Worm (Caenorhabditis elegans) whole organism, mixed stage, embryonic: ENCODE results near the gene T07E3.3.

Experiments used
- M03D4.4 ChIP-seq: sonication (generic microtip); optimal IDR thresholded peaks from 2 replicates; lab custom pipeline; 2017; ENCODE audit warnings: mild to moderate bottlenecking, missing genetic modification characterization, missing compliant biosample characterization
- bed-3 ChIP-seq: fragments of 200-800 bp; sonication (Bioruptor generic); optimal IDR thresholded peaks from 3 replicates; lab custom pipeline; 2018; ENCODE audit warnings: mild to moderate bottlenecking, missing genetic modification characterization, moderate library complexity, missing compliant biosample characterization
- blmp-1 ChIP-seq: fragments of 150-350 bp; optimal IDR thresholded peaks from 2 replicates; lab custom pipeline; 2014; ENCODE audit warnings: missing biosample characterization, missing genetic modification characterization
- ceh-39 ChIP-seq: fragments of 150-350 bp; optimal IDR thresholded peaks from 2 replicates; lab custom pipeline; 2014; ENCODE audit warnings: missing biosample characterization, missing genetic modification characterization
- ceh-43 ChIP-seq: fragments of 200-800 bp; sonication (Bioruptor generic); optimal IDR thresholded peaks from 2 replicates; lab custom pipeline; 2018; ENCODE audit warnings: mild to moderate bottlenecking, missing genetic modification characterization, moderate library complexity, missing compliant biosample characterization
- ces-1 ChIP-seq: fragments of 150-350 bp; optimal IDR thresholded peaks from 2 replicates; lab custom pipeline; 2014; ENCODE audit warnings: missing biosample characterization, missing genetic modification reagents, missing genetic modification characterization
- cnd-1 ChIP-seq: fragments of 200-800 bp; sonication (Bioruptor generic); optimal IDR thresholded peaks from 2 replicates; lab custom pipeline; 2018; ENCODE audit warnings: mild to moderate bottlenecking, missing genetic modification characterization, missing compliant biosample characterization
- drap-1 ChIP-seq: fragments of 200-800 bp; sonication (Bioruptor generic); optimal IDR thresholded peaks from 3 replicates; lab custom pipeline; 2018; ENCODE audit warnings: mild to moderate bottlenecking, missing genetic modification characterization, missing compliant biosample characterization
- elt-1 ChIP-seq: sonication (generic microtip); optimal IDR thresholded peaks from 2 replicates; lab custom pipeline; 2017; ENCODE audit warnings: missing genetic modification characterization, mild to moderate bottlenecking, missing compliant biosample characterization, antibody characterized with exemption, moderate library complexity, borderline replicate concordance; ENCODE audit not compliant: insufficient read depth
- elt-3 ChIP-seq: fragments of 150-350 bp; optimal IDR thresholded peaks from 2 replicates; lab custom pipeline; 2014; ENCODE audit warnings: missing biosample characterization, missing genetic modification characterization
- ham-2 ChIP-seq: fragments of 200-800 bp; sonication (Bioruptor generic); optimal IDR thresholded peaks from 2 replicates; lab custom pipeline; 2018; ENCODE audit warnings: mild to moderate bottlenecking, missing genetic modification characterization, missing compliant biosample characterization
- hlh-1 ChIP-seq: fragments of 150-350 bp; optimal IDR thresholded peaks from 2 replicates; lab custom pipeline; 2014; ENCODE audit warnings: missing biosample characterization, missing genetic modification reagents, missing genetic modification characterization
- lin-13 ChIP-seq: fragments of 150-350 bp; optimal IDR thresholded peaks from 2 replicates; lab custom pipeline; 2014; ENCODE audit warnings: missing biosample characterization, missing genetic modification characterization
- lin-32 ChIP-seq: fragments of 200-800 bp; sonication (Bioruptor generic); optimal IDR thresholded peaks from 2 replicates; lab custom pipeline; 2018; ENCODE audit warnings: mild to moderate bottlenecking, missing genetic modification characterization, missing compliant biosample characterization
- mab-5 ChIP-seq: fragments of 150-350 bp; optimal IDR thresholded peaks from 2 replicates; lab custom pipeline; 2014; ENCODE audit warnings: missing biosample characterization, missing genetic modification characterization
- mep-1 ChIP-seq: fragments of 150-350 bp; optimal IDR thresholded peaks from 2 replicates; lab custom pipeline; 2017; ENCODE audit warnings: missing biosample characterization, missing genetic modification reagents, missing genetic modification characterization, inconsistent platforms
- mls-2 ChIP-seq: sonication (generic microtip); optimal IDR thresholded peaks from 2 replicates; lab custom pipeline; 2016; ENCODE audit warnings: mild to moderate bottlenecking, missing genetic modification characterization, moderate library complexity, missing compliant biosample characterization
- nhr-12 ChIP-seq: fragments of 150-350 bp; optimal IDR thresholded peaks from 2 replicates; lab custom pipeline; 2014; ENCODE audit warnings: missing biosample characterization, missing genetic modification characterization
- nhr-237 ChIP-seq: fragments of 150-350 bp; optimal IDR thresholded peaks from 2 replicates; lab custom pipeline; 2014; ENCODE audit warnings: missing biosample characterization, missing genetic modification characterization
- nhr-28 ChIP-seq: fragments of 150-350 bp; optimal IDR thresholded peaks from 2 replicates; lab custom pipeline; 2014; ENCODE audit warnings: missing biosample characterization, missing genetic modification characterization
- nhr-76 ChIP-seq: sonication (generic microtip); optimal IDR thresholded peaks from 2 replicates; lab custom pipeline; 2017; ENCODE audit warnings: missing biosample characterization, missing genetic modification characterization
- pha-4 ChIP-seq: fragments of 150-350 bp; optimal IDR thresholded peaks from 2 replicates; lab custom pipeline; 2018; ENCODE audit warnings: missing biosample characterization, missing genetic modification reagents, missing genetic modification characterization
- sptf-1 ChIP-seq: sonication (generic microtip); optimal IDR thresholded peaks from 2 replicates; lab custom pipeline; 2017; ENCODE audit warnings: mild to moderate bottlenecking, missing genetic modification characterization, moderate library complexity, missing compliant biosample characterization
- tbx-8 ChIP-seq: fragments of 200-800 bp; sonication (Bioruptor generic); optimal IDR thresholded peaks from 2 replicates; lab custom pipeline; 2018; ENCODE audit warnings: mild to moderate bottlenecking, missing genetic modification characterization, moderate library complexity, missing compliant biosample characterization
- unc-120 ChIP-seq: sonication (generic microtip); optimal IDR thresholded peaks from 2 replicates; lab custom pipeline; 2017; ENCODE audit warnings: missing genetic modification characterization, missing compliant biosample characterization; ENCODE audit not compliant: poor library complexity, severe bottlenecking
- unc-39 ChIP-seq: fragments of 150-350 bp; optimal IDR thresholded peaks from 2 replicates; lab custom pipeline; 2014; ENCODE audit warnings: missing biosample characterization, missing genetic modification characterization
- unc-62 ChIP-seq: fragments of 150-350 bp; optimal IDR thresholded peaks from 2 replicates; lab custom pipeline; 2014; ENCODE audit warnings: missing biosample characterization, missing genetic modification reagents, missing genetic modification characterization
- zip-8 ChIP-seq: fragments of 150-350 bp; optimal IDR thresholded peaks from 2 replicates; lab custom pipeline; 2014; ENCODE audit warnings: missing biosample characterization, missing genetic modification characterization

Gene T07E3.3

ce11 chrIII:6895677-6896076 lies 8.0 kb upstream of the T07E3.3 start:
- TF ChIP-seq nhr-12 (tag; lab: Kevin White, UChicago) (no peak), ham-2 (GFP tag; lab: Kevin White, UChicago) (no peak), sptf-1 (tag; lab: Kevin White, UChicago) (no peak), bed-3 (no peak), unc-39 (no peak), nhr-28 (tag; lab: Kevin White, UChicago) (no peak), mab-5 (no peak)

ce11 chrIII:6897587-6898064 lies 6.1 kb upstream of the T07E3.3 start, which contains the start of gene T07E3.4:
T07E3.4 (plus strand) TSS chrIII:6898014.
- TF ChIP-seq drap-1 (GFP tag; lab: Kevin White, UChicago) (no peak), hlh-1 (tag; lab: Kevin White, UChicago) (peak; percentile 18), unc-62 (GFP tag; lab: Kevin White, UChicago) (peak; percentile 73), nhr-237 (tag; lab: Kevin White, UChicago) (no peak), ces-1 (GFP tag; lab: Kevin White, UChicago) (peak; percentile 61)
- TF ChIP-seq, all 35 proteins: peak for 3

DNA sequence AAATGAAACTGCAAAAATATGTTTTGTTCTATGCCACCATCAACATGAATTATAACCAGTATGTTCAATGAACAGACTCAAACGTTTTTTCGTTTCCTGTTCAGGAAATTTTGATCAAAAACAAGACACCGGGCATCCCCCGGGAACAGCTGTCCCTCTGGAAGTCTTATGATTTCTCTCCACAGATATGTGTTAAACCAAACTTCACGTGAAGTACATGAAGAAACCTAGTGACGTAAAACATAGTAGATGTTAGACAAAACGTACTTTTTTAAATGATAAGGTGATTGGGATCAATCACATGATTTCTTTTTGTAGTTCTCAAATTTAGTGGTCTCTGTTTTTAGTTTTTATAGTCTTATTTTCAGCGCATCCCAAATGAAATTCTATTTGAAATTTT lies 5.2 kb upstream of the T07E3.3 start:
- TF ChIP-seq blmp-1, result no peak
- TF ChIP-seq nhr-28 (tag; lab: Kevin White, UChicago), result no peak
- peak; percentile 28 for TF ChIP-seq hlh-1 (tag; lab: Kevin White, UChicago)
- TF ChIP-seq pha-4 (tag; lab: Kevin White, UChicago), result no peak
- no peak for TF ChIP-seq M03D4.4 (tag; lab: Kevin White, UChicago)
- TF ChIP-seq unc-120 (tag; lab: Kevin White, UChicago), result peak; percentile 60

ce11 chrIII:6900609-6901008 lies 3.1 kb upstream of the T07E3.3 start:
- TF ChIP-seq nhr-76, result no peak

DNA sequence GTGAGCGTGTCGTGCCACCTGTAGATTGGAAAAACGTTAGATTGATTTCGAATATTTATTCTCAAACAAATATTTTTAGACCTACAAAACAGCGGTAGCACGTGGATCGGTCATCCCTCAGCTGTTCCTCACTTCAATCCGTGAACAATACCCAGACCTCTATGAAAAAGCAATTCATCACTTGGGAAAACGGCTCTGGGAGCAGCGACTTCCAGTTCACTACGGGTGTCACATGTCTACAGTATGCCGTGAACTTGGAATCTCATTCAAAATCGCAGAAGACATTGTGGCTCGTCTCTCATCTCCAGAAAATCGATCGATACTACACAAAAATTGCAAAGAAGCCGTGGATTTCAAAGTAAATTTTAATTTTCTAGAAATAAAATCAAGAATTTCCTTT lies 791 bp downstream of the T07E3.3 start:
- TF ChIP-seq bed-3 (no peak), ceh-39 (tag; lab: Kevin White, UChicago) (no peak), lin-32 (GFP tag; lab: Kevin White, UChicago) (no peak), tbx-8 (GFP tag; lab: Kevin White, UChicago) (no peak), drap-1 (GFP tag; lab: Kevin White, UChicago) (no peak), unc-39 (no peak), blmp-1 (no peak), nhr-237 (tag; lab: Kevin White, UChicago) (no peak), lin-13 (tag; lab: Kevin White, UChicago) (no peak), elt-3 (tag; lab: Kevin White, UChicago) (no peak), mep-1 (no peak), ceh-43 (GFP tag; lab: Kevin White, UChicago) (no peak), mls-2 (no peak)

- no peak for TF ChIP-seq tbx-8 (GFP tag; lab: Kevin White, UChicago)
- no peak for TF ChIP-seq mab-5
- TF ChIP-seq elt-1, result no peak
- no peak for TF ChIP-seq ceh-43 (GFP tag; lab: Kevin White, UChicago)
- TF ChIP-seq lin-32 (GFP tag; lab: Kevin White, UChicago), result no peak
- TF ChIP-seq nhr-76, result no peak
- no peak for TF ChIP-seq mep-1
- TF ChIP-seq drap-1 (GFP tag; lab: Kevin White, UChicago), result no peak
- no peak for TF ChIP-seq M03D4.4 (tag; lab: Kevin White, UChicago)
- no peak for TF ChIP-seq zip-8 (tag; lab: Kevin White, UChicago)
Measured at ce11 chrIII:6906409-6906808, 2.7 kb downstream of the T07E3.3 start, which contains the start of gene T07E3.2. T07E3.2 (plus strand) TSS chrIII:6906709.

DNA sequence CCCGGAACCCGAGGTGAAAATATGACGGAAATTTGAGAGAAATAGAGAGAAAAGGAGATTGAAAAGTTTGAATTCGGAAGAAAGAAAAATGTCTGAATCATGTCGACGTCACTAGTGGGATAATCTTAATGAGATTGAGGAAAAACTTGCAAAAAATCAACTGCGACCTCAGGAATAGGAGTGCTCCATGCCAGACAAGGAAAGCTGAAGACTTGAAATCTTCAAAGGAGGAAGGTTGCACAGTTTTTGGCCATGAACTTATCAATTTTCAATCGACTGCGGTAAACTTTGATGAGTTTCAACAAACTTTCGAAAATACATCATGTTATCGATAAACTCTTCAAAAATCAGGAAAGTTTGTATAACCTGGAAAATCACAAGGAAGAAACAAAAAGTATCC lies 8.7 kb downstream of the T07E3.3 start, which contains the start of gene pdf-1:
Gene pdf-1, minus strand, starts transcription at position 101 of the 400 bp plus-strand sequence.
- TF ChIP-seq ham-2 (GFP tag; lab: Kevin White, UChicago) (no peak), blmp-1 (no peak), elt-1 (no peak), cnd-1 (tag; lab: Kevin White, UChicago) (no peak), sptf-1 (tag; lab: Kevin White, UChicago) (no peak)
